Worm (Caenorhabditis elegans): ENCODE results near the gene Y22D7AL.9.

The Y22D7AL.9 gene

ce11 chrIII:1600670-1601194, 13.1 kb downstream of the Y22D7AL.9 start, which contains the start of gene sms-3:
TSS of gene sms-3 (minus strand) at chrIII:1601144.
- TF ChIP-seq sem-2 (GFP tag; optimal IDR thresholded peaks at IDR 0.05) = no peak
- peak; percentile 2 for TF ChIP-seq drap-1 (GFP tag; optimal IDR thresholded peaks at IDR 0.05)
- TF ChIP-seq cnd-1 (tag; optimal IDR thresholded peaks at IDR 0.05) = no peak
- no peak for TF ChIP-seq hlh-1 (tag; optimal IDR thresholded peaks at IDR 0.05)
- peak; percentile 18 for TF ChIP-seq sptf-1 (tag; optimal IDR thresholded peaks at IDR 0.05)
- peak; percentile 5 for TF ChIP-seq lin-13 (tag; optimal IDR thresholded peaks at IDR 0.05)
- TF ChIP-seq bed-3 (GFP tag; optimal IDR thresholded peaks at IDR 0.05) = no peak
- TF ChIP-seq M03D4.4 (tag; optimal IDR thresholded peaks at IDR 0.05) = peak; percentile 32

- TF ChIP-seq ceh-39 (tag; optimal IDR thresholded peaks at IDR 0.05) (no peak), ces-1 (GFP tag; optimal IDR thresholded peaks at IDR 0.05) (no peak), blmp-1 (tag; optimal IDR thresholded peaks at IDR 0.05) (no peak), mls-2 (tag; optimal IDR thresholded peaks at IDR 0.05) (no peak), lin-32 (GFP tag; optimal IDR thresholded peaks at IDR 0.05) (no peak), nhr-76 (tag; optimal IDR thresholded peaks at IDR 0.05) (no peak), bed-3 (GFP tag; optimal IDR thresholded peaks at IDR 0.05) (no peak), cnd-1 (tag; optimal IDR thresholded peaks at IDR 0.05) (no peak), tbx-8 (GFP tag; optimal IDR thresholded peaks at IDR 0.05) (no peak), unc-39 (tag; optimal IDR thresholded peaks at IDR 0.05) (no peak), unc-120 (tag; optimal IDR thresholded peaks at IDR 0.05; ENCODE audit: poor library complexity, severe bottlenecking) (no peak), ham-2 (GFP tag; optimal IDR thresholded peaks at IDR 0.05) (no peak), elt-1 (tag; optimal IDR thresholded peaks at IDR 0.05; ENCODE audit: borderline replicate concordance, insufficient read depth) (no peak), mab-5 (tag; optimal IDR thresholded peaks at IDR 0.05) (no peak), ceh-43 (GFP tag; optimal IDR thresholded peaks at IDR 0.05) (no peak), nhr-12 (tag; optimal IDR thresholded peaks at IDR 0.05) (no peak), lsy-2 (tag; optimal IDR thresholded peaks at IDR 0.05) (no peak)
Measured at ce11 chrIII:1598927-1599326, 14.9 kb downstream of the Y22D7AL.9 start.

DNA sequence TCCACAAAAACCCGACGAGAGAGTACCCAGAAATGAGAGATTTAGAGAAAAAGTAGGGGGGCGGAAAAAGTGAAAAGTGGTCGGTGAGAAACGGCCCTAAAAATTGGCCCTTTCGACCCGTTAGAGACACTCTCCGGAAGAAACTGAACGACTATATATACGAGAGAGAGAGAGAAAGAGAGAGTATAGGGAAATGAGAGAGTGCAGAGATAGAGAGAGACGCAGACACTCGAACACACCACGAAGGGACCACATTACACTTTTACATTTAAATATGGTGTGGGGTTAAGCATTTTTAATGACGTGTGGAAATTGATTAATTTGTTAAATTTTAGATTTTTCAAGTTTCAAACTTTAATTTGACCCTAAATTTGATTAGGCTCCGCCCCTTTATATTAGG, 22.2 kb downstream of the Y22D7AL.9 start:
- TF ChIP-seq lsy-2 (tag; optimal IDR thresholded peaks at IDR 0.05) (peak; percentile 13), tbx-8 (GFP tag; optimal IDR thresholded peaks at IDR 0.05) (no peak), mep-1 (tag; optimal IDR thresholded peaks at IDR 0.05) (peak; percentile 59), M03D4.4 (tag; optimal IDR thresholded peaks at IDR 0.05) (no peak), unc-62 (GFP tag; optimal IDR thresholded peaks at IDR 0.05) (peak; percentile 13), ceh-83 (GFP tag; optimal IDR thresholded peaks at IDR 0.05) (peak; percentile 16), unc-120 (tag; optimal IDR thresholded peaks at IDR 0.05; ENCODE audit: poor library complexity, severe bottlenecking) (peak; percentile 68), hlh-1 (tag; optimal IDR thresholded peaks at IDR 0.05) (peak; percentile 30), drap-1 (GFP tag; optimal IDR thresholded peaks at IDR 0.05) (peak; percentile 13), ces-1 (GFP tag; optimal IDR thresholded peaks at IDR 0.05) (peak; percentile 68), nhr-2 (tag; optimal IDR thresholded peaks at IDR 0.05) (peak; percentile 34)

- TF ChIP-seq ces-1 (GFP tag; optimal IDR thresholded peaks at IDR 0.05) (no peak), unc-120 (tag; optimal IDR thresholded peaks at IDR 0.05; ENCODE audit: poor library complexity, severe bottlenecking) (no peak), drap-1 (GFP tag; optimal IDR thresholded peaks at IDR 0.05) (no peak), pha-4 (tag; optimal IDR thresholded peaks at IDR 0.05) (no peak), lin-32 (GFP tag; optimal IDR thresholded peaks at IDR 0.05) (no peak), nhr-2 (tag; optimal IDR thresholded peaks at IDR 0.05) (no peak), unc-39 (tag; optimal IDR thresholded peaks at IDR 0.05) (no peak), ceh-39 (tag; optimal IDR thresholded peaks at IDR 0.05) (no peak), M03D4.4 (tag; optimal IDR thresholded peaks at IDR 0.05) (no peak), lin-13 (tag; optimal IDR thresholded peaks at IDR 0.05) (no peak), sem-2 (GFP tag; optimal IDR thresholded peaks at IDR 0.05) (no peak), elt-3 (tag; optimal IDR thresholded peaks at IDR 0.05) (no peak)
Measured at ce11 chrIII:1584216-1584715, 29.6 kb downstream of the Y22D7AL.9 start.

- TF ChIP-seq snpc-4 (tag; optimal IDR thresholded peaks at IDR 0.05) (no peak), ces-1 (GFP tag; optimal IDR thresholded peaks at IDR 0.05) (no peak), unc-39 (tag; optimal IDR thresholded peaks at IDR 0.05) (no peak), blmp-1 (tag; optimal IDR thresholded peaks at IDR 0.05) (no peak), sptf-1 (tag; optimal IDR thresholded peaks at IDR 0.05) (no peak), bed-3 (GFP tag; optimal IDR thresholded peaks at IDR 0.05) (no peak), hlh-1 (tag; optimal IDR thresholded peaks at IDR 0.05) (no peak), ceh-43 (GFP tag; optimal IDR thresholded peaks at IDR 0.05) (no peak), ztf-11 (tag; optimal IDR thresholded peaks at IDR 0.05) (no peak), nhr-12 (tag; optimal IDR thresholded peaks at IDR 0.05) (no peak), flh-1 (GFP tag; optimal IDR thresholded peaks at IDR 0.05) (no peak), lin-13 (tag; optimal IDR thresholded peaks at IDR 0.05) (no peak), cnd-1 (tag; optimal IDR thresholded peaks at IDR 0.05) (no peak), ceh-83 (GFP tag; optimal IDR thresholded peaks at IDR 0.05) (no peak), nhr-2 (tag; optimal IDR thresholded peaks at IDR 0.05) (no peak), mab-5 (tag; optimal IDR thresholded peaks at IDR 0.05) (no peak), elt-1 (tag; optimal IDR thresholded peaks at IDR 0.05; ENCODE audit: borderline replicate concordance, insufficient read depth) (no peak), nhr-28 (tag; optimal IDR thresholded peaks at IDR 0.05) (no peak), mep-1 (tag; optimal IDR thresholded peaks at IDR 0.05) (no peak)
Measured at ce11 chrIII:1583529-1583928, 30.3 kb downstream of the Y22D7AL.9 start.

Measured in whole organism, mixed stage, embryonic.